Worm (Caenorhabditis elegans) whole organism, L3 larva: ENCODE measurements around the gene rer-1.

Experiments
- egl-27 ChIP-seq: sonication (generic microtip); optimal IDR thresholded peaks from 4 replicates; lab custom pipeline; 2017; ENCODE audit warnings: missing biosample characterization, missing genetic modification reagents, missing genetic modification characterization
- nhr-237 ChIP-seq: fragments of 150-350 bp; optimal IDR thresholded peaks from 2 replicates; lab custom pipeline; 2014; ENCODE audit warnings: missing biosample characterization, missing genetic modification characterization
- nhr-77 ChIP-seq: fragments of 150-350 bp; optimal IDR thresholded peaks from 2 replicates; lab custom pipeline; 2014; ENCODE audit warnings: missing biosample characterization, missing genetic modification characterization
- ztf-11 ChIP-seq: fragments of 150-350 bp; optimal IDR thresholded peaks from 2 replicates; lab custom pipeline; 2014; ENCODE audit warnings: missing biosample characterization, missing genetic modification characterization
- ztf-4 ChIP-seq: fragments of 150-350 bp; optimal IDR thresholded peaks from 2 replicates; lab custom pipeline; 2014; ENCODE audit warnings: missing biosample characterization, missing genetic modification characterization

- TF ChIP-seq ztf-4 (no peak), nhr-77 (tag; lab: Kevin White, UChicago) (no peak), egl-27 (tag; lab: Kevin White, UChicago) (no peak), nhr-237 (tag; lab: Kevin White, UChicago) (no peak), ztf-11 (tag; lab: Kevin White, UChicago) (no peak)
These were observed 11.5 kb downstream of the rer-1 start for ce11 chrII:8822711-8823110.
